Worm (Caenorhabditis elegans) whole organism, L3 larva: Measurements from ENCODE around the gene lon-2.

ENCODE experiments used
- R02D3.7 ChIP-seq: fragments of 150-350 bp; optimal IDR thresholded peaks from 2 replicates; lab custom pipeline; 2014; ENCODE audit warnings: missing biosample characterization, missing genetic modification characterization
- ceh-28 ChIP-seq: fragments of 150-350 bp; optimal IDR thresholded peaks from 2 replicates; lab custom pipeline; 2014; ENCODE audit warnings: missing biosample characterization, missing genetic modification reagents, missing genetic modification characterization
- ceh-9 ChIP-seq: sonication (generic microtip); optimal IDR thresholded peaks from 2 replicates; lab custom pipeline; 2018; ENCODE audit warnings: missing biosample characterization, missing genetic modification characterization
- daf-12 ChIP-seq: fragments of 150-350 bp; optimal IDR thresholded peaks from 2 replicates; lab custom pipeline; 2014; ENCODE audit warnings: missing biosample characterization, missing genetic modification reagents, missing genetic modification characterization
- egl-27 ChIP-seq: sonication (generic microtip); optimal IDR thresholded peaks from 4 replicates; lab custom pipeline; 2017; ENCODE audit warnings: missing biosample characterization, missing genetic modification reagents, missing genetic modification characterization
- egl-5 ChIP-seq: fragments of 150-350 bp; optimal IDR thresholded peaks from 2 replicates; lab custom pipeline; 2017; ENCODE audit warnings: missing biosample characterization, missing genetic modification reagents, missing genetic modification characterization, inconsistent platforms
- elt-2 ChIP-seq: sonication (generic microtip); optimal IDR thresholded peaks from 2 replicates; lab custom pipeline; 2016; ENCODE audit warnings: missing genetic modification reagents, mild to moderate bottlenecking, missing genetic modification characterization, missing compliant biosample characterization
- elt-3 ChIP-seq, 3 experiments: fragments of 150-350 bp in 1 of 3; sonication (generic microtip) in 2 of 3; optimal IDR thresholded peaks; 2 replicates in 2 of 3; 4 replicates in 1 of 3; lab custom pipeline; 2014 to 2017; ENCODE audit warnings: missing biosample characterization in 3 of 3, missing genetic modification characterization in 3 of 3
- lin-15B ChIP-seq: fragments of 150-350 bp; optimal IDR thresholded peaks from 2 replicates; lab custom pipeline; 2014; ENCODE audit warnings: missing biosample characterization, missing genetic modification characterization
- lin-39 ChIP-seq: fragments of 150-350 bp; optimal IDR thresholded peaks from 2 replicates; lab custom pipeline; 2018; ENCODE audit warnings: missing biosample characterization, missing genetic modification reagents, missing genetic modification characterization
- lsy-12 ChIP-seq: sonication (generic microtip); optimal IDR thresholded peaks from 2 replicates; lab custom pipeline; 2016; ENCODE audit warnings: mild to moderate bottlenecking, missing genetic modification characterization, missing compliant biosample characterization
- nfya-1 ChIP-seq: sonication (generic microtip); optimal IDR thresholded peaks from 2 replicates; lab custom pipeline; 2017; ENCODE audit warnings: missing genetic modification characterization, mild to moderate bottlenecking, missing compliant biosample characterization, antibody characterized with exemption, moderate library complexity; ENCODE audit not compliant: insufficient read depth
- nhr-23 ChIP-seq: fragments of 150-350 bp; optimal IDR thresholded peaks from 2 replicates; lab custom pipeline; 2014; ENCODE audit warnings: missing biosample characterization, missing genetic modification reagents, missing genetic modification characterization
- nhr-237 ChIP-seq: fragments of 150-350 bp; optimal IDR thresholded peaks from 2 replicates; lab custom pipeline; 2014; ENCODE audit warnings: missing biosample characterization, missing genetic modification characterization
- nhr-25 ChIP-seq: sonication (generic microtip); optimal IDR thresholded peaks from 2 replicates; lab custom pipeline; 2017; ENCODE audit warnings: missing biosample characterization, missing genetic modification characterization
- nhr-76 ChIP-seq: fragments of 150-350 bp; sonication (generic microtip); optimal IDR thresholded peaks from 5 replicates; lab custom pipeline; 2014; ENCODE audit warnings: missing biosample characterization, missing genetic modification characterization
- nhr-77 ChIP-seq: fragments of 150-350 bp; optimal IDR thresholded peaks from 2 replicates; lab custom pipeline; 2014; ENCODE audit warnings: missing biosample characterization, missing genetic modification characterization
- pha-4 ChIP-seq: fragments of 150-350 bp; optimal IDR thresholded peaks from 2 replicates; lab custom pipeline; 2014; ENCODE audit warnings: missing biosample characterization, missing genetic modification reagents, missing genetic modification characterization
- pqm-1 ChIP-seq: fragments of 150-350 bp; optimal IDR thresholded peaks from 2 replicates; lab custom pipeline; 2017; ENCODE audit warnings: missing biosample characterization, missing genetic modification characterization, inconsistent platforms
- ztf-11 ChIP-seq: fragments of 150-350 bp; optimal IDR thresholded peaks from 2 replicates; lab custom pipeline; 2014; ENCODE audit warnings: missing biosample characterization, missing genetic modification characterization
- ztf-4 ChIP-seq: fragments of 150-350 bp; optimal IDR thresholded peaks from 2 replicates; lab custom pipeline; 2014; ENCODE audit warnings: missing biosample characterization, missing genetic modification characterization

lon-2 gene

ce11 chrX:4699411-4700050 is 49.4 kb downstream of the lon-2 start, which contains the start of gene hyl-2 (continued):
- TF ChIP-seq egl-5 (tag; lab: Kevin White, UChicago), result peak; percentile 39
- TF ChIP-seq elt-3 (tag; optimal IDR thresholded peaks at IDR 0.05; lab: Kevin White, UChicago), result no peak
- no peak for TF ChIP-seq ceh-9 (tag; lab: Kevin White, UChicago)
- peak; percentile 84 for TF ChIP-seq lin-39 (tag; lab: Kevin White, UChicago)
- peak; percentile 70 for TF ChIP-seq nfya-1 (tag; lab: Kevin White, UChicago)
- no peak for TF ChIP-seq nhr-77 (tag; lab: Kevin White, UChicago)
- no peak for TF ChIP-seq elt-2 (tag; lab: Kevin White, UChicago)
- no peak for TF ChIP-seq R02D3.7
- no peak for TF ChIP-seq lsy-12 (tag; lab: Kevin White, UChicago)
- no peak for TF ChIP-seq egl-27
- TF ChIP-seq, all 47 proteins: peak for 8

ce11 chrX:4698271-4698670 is 50.6 kb downstream of the lon-2 start:
- no peak for TF ChIP-seq pha-4 (tag; lab: Kevin White, UChicago)
- peak; percentile 50 for TF ChIP-seq ceh-28 (tag; lab: Kevin White, UChicago)
- peak; percentile 87 for TF ChIP-seq elt-2 (tag; lab: Kevin White, UChicago)
- no peak for TF ChIP-seq nfya-1 (tag; lab: Kevin White, UChicago)
- peak; percentile 89 for TF ChIP-seq pqm-1 (tag; lab: Kevin White, UChicago)

- TF ChIP-seq daf-12 (tag; lab: Kevin White, UChicago), result no peak
- peak; percentile 87 for TF ChIP-seq nhr-25
- TF ChIP-seq nhr-23 (tag; lab: Kevin White, UChicago), result peak; percentile 6
- no peak for TF ChIP-seq egl-27
- TF ChIP-seq nhr-237 (tag; lab: Kevin White, UChicago), result no peak
- TF ChIP-seq lin-15B (tag; lab: Kevin White, UChicago), result no peak
- TF ChIP-seq ztf-4, result no peak
These were observed 54.1 kb downstream of the lon-2 start for ce11 chrX:4694611-4695370.

- TF ChIP-seq ztf-11 (tag; lab: Kevin White, UChicago) (no peak), nhr-237 (tag; lab: Kevin White, UChicago) (no peak), daf-12 (tag; lab: Kevin White, UChicago) (no peak), pqm-1 (tag; lab: Kevin White, UChicago) (no peak), nhr-76 (tag; lab: Kevin White, UChicago) (no peak), pha-4 (tag; lab: Kevin White, UChicago) (no peak), nfya-1 (tag; lab: Kevin White, UChicago) (no peak)
These were observed 57.6 kb downstream of the lon-2 start, which contains the start of gene K02G10.5 for ce11 chrX:4691148-4691773. K02G10.5 (minus strand) TSS chrX:4691198.
